Worm (Caenorhabditis elegans) whole organism, L1 larva: ENCODE data around the gene coa-1.

ENCODE experiments used
- C04F5.9 ChIP-seq: sonication (generic microtip); optimal IDR thresholded peaks from 2 replicates; lab custom pipeline; 2016; ENCODE audit warnings: missing genetic modification characterization, missing compliant biosample characterization
- F16B12.6 ChIP-seq: fragments of 150-350 bp; optimal IDR thresholded peaks from 2 replicates; lab custom pipeline; 2014; ENCODE audit warnings: missing biosample characterization, missing genetic modification characterization
- Y116A8C.19 ChIP-seq: sonication (generic microtip); optimal IDR thresholded peaks from 2 replicates; lab custom pipeline; 2016; ENCODE audit warnings: missing compliant biosample characterization, missing genetic modification characterization, borderline replicate concordance
- aha-1 ChIP-seq: fragments of 150-350 bp; optimal IDR thresholded peaks from 2 replicates; lab custom pipeline; 2014; ENCODE audit warnings: missing biosample characterization, missing genetic modification characterization
- alr-1 ChIP-seq: fragments of 200-800 bp; sonication (Bioruptor generic); optimal IDR thresholded peaks from 2 replicates; lab custom pipeline; 2018; ENCODE audit warnings: borderline replicate concordance, mild to moderate bottlenecking, missing genetic modification characterization, missing compliant biosample characterization
- aly-2 ChIP-seq: fragments of 150-350 bp; optimal IDR thresholded peaks from 2 replicates; lab custom pipeline; 2014; ENCODE audit warnings: missing biosample characterization, missing genetic modification characterization
- blmp-1 ChIP-seq: fragments of 150-350 bp; optimal IDR thresholded peaks from 2 replicates; lab custom pipeline; 2014; ENCODE audit warnings: missing biosample characterization, missing genetic modification characterization
- ceh-82 ChIP-seq, 3 experiments: fragments of 150-350 bp in 1 of 3; sonication (generic microtip) in 2 of 3; optimal IDR thresholded peaks; 2 replicates each; lab custom pipeline; 2014 to 2017; ENCODE audit warnings: missing biosample characterization in 3 of 3, missing genetic modification characterization in 3 of 3
- dpl-1 ChIP-seq, 3 experiments: fragments of 150-350 bp in 2 of 3; sonication (generic microtip) in 1 of 3; optimal IDR thresholded peaks; 2 replicates each; lab custom pipeline; 2014 to 2017; ENCODE audit warnings: missing biosample characterization in 3 of 3, missing genetic modification characterization in 3 of 3, missing genetic modification reagents in 3 of 3
- efl-1 ChIP-seq, 4 experiments: fragments of 150-350 bp; optimal IDR thresholded peaks in 3 of 4; peaks in 1 of 4; 1 replicate in 1 of 4; 2 replicates in 3 of 4; lab custom pipeline; 2014; ENCODE audit warnings: missing biosample characterization in 2 of 4, missing genetic modification characterization in 2 of 4, missing genetic modification reagents in 2 of 4
- egl-27 ChIP-seq, 2 experiments: fragments of 150-350 bp in 1 of 2; sonication (generic microtip); optimal IDR thresholded peaks; 3 replicates each; lab custom pipeline; 2017 to 2018; ENCODE audit warnings: missing biosample characterization in 2 of 2, missing genetic modification characterization in 2 of 2, missing genetic modification reagents in 2 of 2
- fkh-10 ChIP-seq: sonication (generic microtip); optimal IDR thresholded peaks from 2 replicates; lab custom pipeline; 2017; ENCODE audit warnings: missing biosample characterization, missing genetic modification reagents, missing genetic modification characterization
- fkh-4 ChIP-seq: sonication (generic microtip); optimal IDR thresholded peaks from 2 replicates; lab custom pipeline; 2016; ENCODE audit warnings: missing compliant biosample characterization, missing genetic modification characterization, borderline replicate concordance
- irx-1 ChIP-seq: sonication (generic microtip); optimal IDR thresholded peaks from 2 replicates; lab custom pipeline; 2016; ENCODE audit warnings: missing genetic modification characterization, missing compliant biosample characterization
- jun-1 ChIP-seq: fragments of 150-350 bp; optimal IDR thresholded peaks from 2 replicates; lab custom pipeline; 2014; ENCODE audit warnings: missing biosample characterization, missing genetic modification reagents, missing genetic modification characterization
- lin-14 ChIP-seq: fragments of 200-800 bp; sonication (Bioruptor generic); optimal IDR thresholded peaks from 2 replicates; lab custom pipeline; 2018; ENCODE audit warnings: mild to moderate bottlenecking, missing genetic modification characterization, moderate library complexity, missing compliant biosample characterization
- lin-35 ChIP-seq, 2 experiments: fragments of 150-350 bp; optimal IDR thresholded peaks; 2 replicates each; lab custom pipeline; 2014; ENCODE audit warnings: missing biosample characterization in 2 of 2, missing genetic modification characterization in 2 of 2, missing genetic modification reagents in 2 of 2
- mab-9 ChIP-seq: fragments of 200-800 bp; sonication (Bioruptor generic); IDR thresholded peaks from 2 replicates; pipeline ENCODE4 v1.3.6; 2022; ENCODE audit warnings: missing genetic modification reagents, missing genetic modification characterization, missing compliant biosample characterization
- mdl-1 ChIP-seq, 2 experiments: fragments of 150-350 bp; optimal IDR thresholded peaks; 2 replicates each; lab custom pipeline; 2014 to 2017; ENCODE audit warnings: missing biosample characterization in 2 of 2, missing genetic modification characterization in 2 of 2, inconsistent platforms in 1 of 2
- mef-2 ChIP-seq: fragments of 150-350 bp; optimal IDR thresholded peaks from 2 replicates; lab custom pipeline; 2014; ENCODE audit warnings: missing biosample characterization, missing genetic modification characterization
- mep-1 ChIP-seq: fragments of 150-350 bp; optimal IDR thresholded peaks from 2 replicates; lab custom pipeline; 2014; ENCODE audit warnings: missing biosample characterization, missing genetic modification characterization
- nhr-19 ChIP-seq: fragments of 200-800 bp; sonication (Bioruptor generic); conservative IDR thresholded peaks from 2 replicates; pipeline ENCODE4 v1.3.6; 2022; ENCODE audit warnings: missing genetic modification characterization, missing compliant biosample characterization
- nhr-20 ChIP-seq: sonication (generic microtip); optimal IDR thresholded peaks from 2 replicates; lab custom pipeline; 2016; ENCODE audit warnings: mild to moderate bottlenecking, missing genetic modification characterization, missing compliant biosample characterization
- nhr-71 ChIP-seq: sonication (generic microtip); optimal IDR thresholded peaks from 2 replicates; lab custom pipeline; 2016; ENCODE audit warnings: mild to moderate bottlenecking, missing genetic modification characterization, moderate library complexity, missing compliant biosample characterization
- nhr-77 ChIP-seq: fragments of 150-350 bp; optimal IDR thresholded peaks from 2 replicates; lab custom pipeline; 2014; ENCODE audit warnings: missing biosample characterization, missing genetic modification characterization
- nhr-84 ChIP-seq: sonication (generic microtip); optimal IDR thresholded peaks from 2 replicates; lab custom pipeline; 2017; ENCODE audit warnings: missing biosample characterization, missing genetic modification characterization
- nhr-85 ChIP-seq: sonication (generic microtip); peaks from one replicate; lab custom pipeline; 2016; ENCODE audit warnings: missing genetic modification characterization, inconsistent platforms, missing compliant biosample characterization
- nhr-90 ChIP-seq: sonication (generic microtip); optimal IDR thresholded peaks from 2 replicates; lab custom pipeline; 2016; ENCODE audit warnings: mild to moderate bottlenecking, missing genetic modification characterization, missing compliant biosample characterization; ENCODE audit not compliant: poor library complexity
- pax-3 ChIP-seq: fragments of 200-800 bp; sonication (Bioruptor generic); optimal IDR thresholded peaks from 2 replicates; lab custom pipeline; 2018; ENCODE audit warnings: mild to moderate bottlenecking, missing genetic modification characterization, moderate library complexity, missing compliant biosample characterization
- pqm-1 ChIP-seq: sonication (generic microtip); optimal IDR thresholded peaks from 3 replicates; lab custom pipeline; 2017; ENCODE audit warnings: missing biosample characterization, missing genetic modification characterization
- rnt-1 ChIP-seq: sonication (generic microtip); optimal IDR thresholded peaks from 2 replicates; lab custom pipeline; 2016; ENCODE audit warnings: mild to moderate bottlenecking, missing genetic modification characterization, moderate library complexity, missing compliant biosample characterization
- snu-23 ChIP-seq: sonication (generic microtip); optimal IDR thresholded peaks from 2 replicates; lab custom pipeline; 2016; ENCODE audit warnings: missing genetic modification characterization, missing compliant biosample characterization
- sox-4 ChIP-seq: sonication (generic microtip); optimal IDR thresholded peaks from 2 replicates; lab custom pipeline; 2016; ENCODE audit warnings: missing genetic modification characterization, missing compliant biosample characterization
- sptf-1 ChIP-seq: fragments of 150-350 bp; optimal IDR thresholded peaks from 2 replicates; lab custom pipeline; 2014; ENCODE audit warnings: missing biosample characterization, missing genetic modification characterization
- sup-37 ChIP-seq: fragments of 200-800 bp; sonication (Bioruptor generic); optimal IDR thresholded peaks from 2 replicates; lab custom pipeline; 2018; ENCODE audit warnings: mild to moderate bottlenecking, missing genetic modification characterization, missing compliant biosample characterization
- swsn-7 ChIP-seq: sonication (generic microtip); optimal IDR thresholded peaks from 2 replicates; lab custom pipeline; 2016; ENCODE audit warnings: missing genetic modification characterization, missing compliant biosample characterization
- tbx-2 ChIP-seq: sonication (generic microtip); optimal IDR thresholded peaks from 2 replicates; lab custom pipeline; 2016; ENCODE audit warnings: missing genetic modification characterization, missing compliant biosample characterization
- ztf-11 ChIP-seq, 2 experiments: sonication (generic microtip); optimal IDR thresholded peaks; 2 replicates each; lab custom pipeline; 2016 to 2017; ENCODE audit warnings: missing genetic modification characterization in 2 of 2, missing biosample characterization in 1 of 2, missing compliant biosample characterization in 1 of 2

coa-1 gene

DNA sequence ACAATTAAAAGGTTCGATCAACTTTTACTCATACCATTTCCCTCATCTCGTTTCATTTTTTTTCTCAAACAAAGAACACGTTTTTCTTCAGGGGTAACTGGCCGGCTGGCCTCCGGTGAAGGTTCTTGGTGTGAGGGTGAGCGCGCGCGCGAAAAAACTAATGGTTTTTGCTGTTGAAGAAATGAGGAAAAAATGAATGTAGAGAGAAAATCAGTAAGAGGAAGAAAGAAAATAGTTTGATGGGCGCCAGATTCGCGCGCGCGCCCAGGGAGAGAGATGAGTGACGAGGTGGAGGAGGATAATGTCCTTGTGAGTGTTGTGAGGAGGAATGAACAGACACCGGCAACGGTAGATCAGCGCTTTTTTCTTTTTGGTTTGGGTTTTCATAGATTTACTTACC is 34.1 kb upstream of the coa-1 start:
- no peak for TF ChIP-seq sptf-1 (tag; lab: Kevin White, UChicago)
- no peak for TF ChIP-seq fkh-4 (tag; lab: Kevin White, UChicago)
- peak; percentile 74 for TF ChIP-seq lin-14 (GFP tag; lab: Kevin White, UChicago)
- TF ChIP-seq ztf-11 (tag; optimal IDR thresholded peaks at IDR 0.05; lab: Kevin White, UChicago): no peak
- peak in 1 of 3 experiments; percentile 10 for TF ChIP-seq ceh-82 (tag; optimal IDR thresholded peaks at IDR 0.05; lab: Kevin White, UChicago)
- peak in 1 of 3 experiments; percentile 38 for TF ChIP-seq dpl-1 (GFP tag; optimal IDR thresholded peaks at IDR 0.05; lab: Kevin White, UChicago)
- TF ChIP-seq blmp-1: peak; percentile 89
- TF ChIP-seq snu-23: peak; percentile 33
- TF ChIP-seq mep-1 (tag; lab: Kevin White, UChicago): peak; percentile 31
- peak; percentile 12 for TF ChIP-seq nhr-20
- TF ChIP-seq egl-27 (tag; optimal IDR thresholded peaks at IDR 0.05; lab: Kevin White, UChicago): no peak
- peak in 1 of 2 experiments; percentile 40 for TF ChIP-seq lin-35 (GFP tag; optimal IDR thresholded peaks at IDR 0.05; lab: Kevin White, UChicago)

DNA sequence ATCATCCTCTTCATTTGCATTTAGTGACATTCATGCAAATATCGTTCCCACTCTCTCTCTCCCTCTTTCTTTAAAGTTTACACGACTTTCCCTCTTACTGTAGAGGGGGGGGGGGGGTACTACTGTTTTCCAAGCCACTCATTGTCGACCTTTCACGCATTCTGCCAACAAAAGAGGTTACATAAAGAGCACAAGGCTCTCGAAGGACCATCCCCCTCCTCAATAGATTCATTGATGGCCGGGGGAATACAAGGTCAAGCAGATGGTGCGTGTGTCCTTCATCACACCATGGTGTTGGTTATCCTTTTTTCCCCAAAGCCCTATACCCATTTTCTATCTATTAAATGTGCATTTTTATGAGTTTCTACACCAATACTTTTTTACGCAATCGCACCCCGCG is 32.1 kb upstream of the coa-1 start:
- TF ChIP-seq nhr-77 (no peak), aly-2 (tag; lab: Kevin White, UChicago) (no peak)

DNA sequence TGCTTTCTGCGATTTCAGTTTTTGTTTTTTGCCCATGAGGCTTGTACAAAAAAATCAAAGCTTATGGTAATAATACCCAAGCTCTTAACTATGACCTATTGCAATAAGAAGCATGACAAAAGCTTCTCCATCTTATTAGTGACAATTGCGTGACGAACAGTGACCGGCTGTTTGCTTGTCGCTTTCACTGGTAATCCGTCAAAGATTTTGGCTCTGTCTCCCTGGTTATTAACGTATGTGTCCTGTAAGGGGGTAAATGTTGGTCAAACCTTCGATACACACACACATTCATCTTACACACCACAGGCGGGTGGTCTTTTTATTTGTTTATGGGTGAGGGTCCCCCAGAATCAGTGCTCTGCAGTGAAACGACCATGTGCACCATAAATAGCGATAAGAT is 31.0 kb upstream of the coa-1 start:
- TF ChIP-seq mab-9 (GFP tag; lab: Robert Waterston, UW) (no peak), F16B12.6 (tag; lab: Kevin White, UChicago) (no peak), tbx-2 (peak; percentile 22), jun-1 (tag; lab: Kevin White, UChicago) (no peak), blmp-1 (peak; percentile 36), ztf-11 (tag; optimal IDR thresholded peaks at IDR 0.05; lab: Kevin White, UChicago) (peak in 1 of 2 experiments; percentile 37), nhr-85 (peak; percentile 60)

DNA sequence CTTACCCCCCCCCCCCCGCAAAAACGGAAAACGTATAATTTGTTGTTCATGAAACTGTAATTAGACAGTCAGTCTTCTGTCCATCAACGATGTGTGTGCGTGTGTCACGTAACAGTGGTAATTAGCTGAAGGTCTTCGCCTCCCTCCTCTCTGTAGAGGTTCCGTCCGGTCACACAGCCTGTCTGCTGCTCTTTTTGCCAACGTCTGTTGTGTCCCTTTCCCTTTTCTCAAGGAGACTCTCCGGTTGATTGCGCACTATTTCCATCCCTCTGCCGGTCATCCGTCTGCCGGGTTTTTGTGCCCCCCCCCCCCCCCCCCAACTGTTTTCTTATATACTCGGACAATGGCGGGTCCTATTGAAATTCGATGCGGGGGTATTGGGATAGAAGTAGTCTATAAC is 29.4 kb upstream of the coa-1 start:
- TF ChIP-seq nhr-71 (tag; lab: Kevin White, UChicago) (no peak), sup-37 (GFP tag; lab: Kevin White, UChicago) (no peak), ztf-11 (tag; optimal IDR thresholded peaks at IDR 0.05; lab: Kevin White, UChicago) (peak in 1 of 2 experiments; percentile 16), nhr-19 (GFP tag; lab: Robert Waterston, UW) (0 out of 2 replicates have a peak, but pooled peaks have one; percentile 15), rnt-1 (tag; lab: Kevin White, UChicago) (no peak), pax-3 (no peak), nhr-84 (no peak), alr-1 (tag; lab: Kevin White, UChicago) (no peak), mep-1 (tag; lab: Kevin White, UChicago) (peak; percentile 22), pqm-1 (tag; lab: Kevin White, UChicago) (no peak), nhr-90 (tag; lab: Kevin White, UChicago) (no peak), lin-14 (GFP tag; lab: Kevin White, UChicago) (peak; percentile 47), fkh-10 (GFP tag; lab: Kevin White, UChicago) (no peak), Y116A8C.19 (no peak), blmp-1 (peak; percentile 42), nhr-85 (peak; percentile 83), tbx-2 (peak; percentile 9), efl-1 (optimal IDR thresholded peaks at IDR 0.05; lab: Kevin White, UChicago) (no peak), efl-1 (GFP tag; optimal IDR thresholded peaks at IDR 0.05 in 1 of 2; lab: Kevin White, UChicago) (peak in 1 of 2 experiments; percentile 80)

DNA sequence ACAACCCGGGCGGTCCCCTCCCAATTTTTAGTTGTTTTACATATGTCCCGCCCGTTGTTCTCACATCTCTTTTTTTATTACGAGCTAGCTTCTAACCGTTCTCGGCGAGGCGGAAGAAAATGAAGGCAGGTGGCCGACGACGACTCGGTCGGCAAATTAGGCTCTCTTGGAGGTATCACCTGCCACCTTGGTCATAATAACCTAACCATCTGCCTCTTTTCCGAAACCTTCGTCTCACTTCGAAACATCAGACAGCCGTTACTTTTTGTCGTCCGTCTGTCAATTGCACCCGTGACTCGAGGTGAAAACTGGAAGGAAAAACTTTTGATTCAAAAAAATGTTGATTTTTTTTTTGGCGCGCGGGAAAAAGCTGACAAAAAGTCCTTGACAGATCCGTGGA is 27.6 kb upstream of the coa-1 start:
- TF ChIP-seq rnt-1 (tag; lab: Kevin White, UChicago) (no peak), nhr-90 (tag; lab: Kevin White, UChicago) (no peak), pax-3 (no peak), fkh-10 (GFP tag; lab: Kevin White, UChicago) (no peak), sox-4 (tag; lab: Kevin White, UChicago) (no peak), aha-1 (no peak), fkh-4 (tag; lab: Kevin White, UChicago) (no peak), nhr-85 (peak; percentile 82), alr-1 (tag; lab: Kevin White, UChicago) (no peak), lin-14 (GFP tag; lab: Kevin White, UChicago) (peak; percentile 32), C04F5.9 (tag; lab: Kevin White, UChicago) (no peak), mdl-1 (tag; optimal IDR thresholded peaks at IDR 0.05; lab: Kevin White, UChicago) (no peak), Y116A8C.19 (no peak), irx-1 (no peak), efl-1 (optimal IDR thresholded peaks at IDR 0.05; lab: Kevin White, UChicago) (no peak), efl-1 (GFP tag; optimal IDR thresholded peaks at IDR 0.05 in 1 of 2; lab: Kevin White, UChicago) (peak in 1 of 2 experiments; percentile 34), mef-2 (tag; lab: Kevin White, UChicago) (no peak), blmp-1 (no peak), egl-27 (tag; optimal IDR thresholded peaks at IDR 0.05; lab: Kevin White, UChicago) (no peak), swsn-7 (no peak), ztf-11 (tag; optimal IDR thresholded peaks at IDR 0.05; lab: Kevin White, UChicago) (no peak), nhr-71 (tag; lab: Kevin White, UChicago) (peak; percentile 10), nhr-84 (no peak), snu-23 (no peak)
